Worm (Caenorhabditis elegans) whole organism, L4 larva: ENCODE data around the gene fbxb-83.

ENCODE experiments used
- F10B5.3 ChIP-seq: sonication (generic microtip); optimal IDR thresholded peaks from 2 replicates; lab custom pipeline; 2016; ENCODE audit warnings: mild to moderate bottlenecking, missing genetic modification characterization, missing compliant biosample characterization
- T26A8.4 ChIP-seq: fragments of 200-800 bp; sonication (Bioruptor generic); IDR thresholded peaks from 2 replicates; pipeline ENCODE4 v1.3.6; 2022; ENCODE audit warnings: missing genetic modification characterization, missing compliant biosample characterization
- Y48G9A.11 ChIP-seq: fragments of 200-800 bp; sonication (Bioruptor generic); IDR thresholded peaks from 2 replicates; pipeline ENCODE4 v1.3.6; 2022; ENCODE audit warnings: missing genetic modification reagents, missing genetic modification characterization, missing compliant biosample characterization
- Y75B8A.6 ChIP-seq: fragments of 200-800 bp; sonication (Bioruptor generic); IDR thresholded peaks from 2 replicates; pipeline ENCODE4 v1.3.6; 2022; ENCODE audit warnings: missing genetic modification reagents, missing genetic modification characterization, missing compliant biosample characterization
- aha-1 ChIP-seq: fragments of 150-350 bp; peaks from one replicate; lab custom pipeline; 2014; ENCODE audit warnings: missing biosample characterization, missing genetic modification characterization
- attf-4 ChIP-seq: sonication (generic microtip); optimal IDR thresholded peaks from 3 replicates; lab custom pipeline; 2017; ENCODE audit warnings: missing biosample characterization, missing genetic modification characterization
- ceh-32 ChIP-seq: sonication (generic microtip); optimal IDR thresholded peaks from 2 replicates; lab custom pipeline; 2016; ENCODE audit warnings: mild to moderate bottlenecking, missing genetic modification characterization, missing compliant biosample characterization; ENCODE audit not compliant: poor library complexity
- ceh-44 ChIP-seq: fragments of 200-800 bp; sonication (Bioruptor generic); IDR thresholded peaks from 2 replicates; pipeline ENCODE4 v1.3.6; 2022; ENCODE audit warnings: missing genetic modification reagents, missing genetic modification characterization, missing compliant biosample characterization
- cey-2 ChIP-seq: sonication (generic microtip); optimal IDR thresholded peaks from 3 replicates; lab custom pipeline; 2017; ENCODE audit warnings: missing genetic modification characterization, mild to moderate bottlenecking, missing compliant biosample characterization, antibody characterized with exemption, borderline replicate concordance; ENCODE audit not compliant: insufficient read depth
- daf-12 ChIP-seq: fragments of 150-350 bp; optimal IDR thresholded peaks from 2 replicates; lab custom pipeline; 2014; ENCODE audit warnings: missing biosample characterization, missing genetic modification reagents, missing genetic modification characterization
- daf-19 ChIP-seq: fragments of 200-800 bp; sonication (Bioruptor generic); conservative IDR thresholded peaks from 2 replicates; pipeline ENCODE4 v1.3.6; 2022; ENCODE audit warnings: missing genetic modification characterization, missing compliant biosample characterization
- daf-8 ChIP-seq: fragments of 200-800 bp; sonication (Bioruptor generic); IDR thresholded peaks from 2 replicates; pipeline ENCODE4 v1.3.6; 2022; ENCODE audit warnings: missing genetic modification characterization, missing compliant biosample characterization
- dmd-8 ChIP-seq: fragments of 200-800 bp; sonication (Bioruptor generic); IDR thresholded peaks from 2 replicates; pipeline ENCODE4 v1.3.6; 2022; ENCODE audit warnings: missing genetic modification characterization, missing compliant biosample characterization
- dmd-9 ChIP-seq: fragments of 200-800 bp; sonication (Bioruptor generic); IDR thresholded peaks from 2 replicates; pipeline ENCODE4 v1.3.6; 2022; ENCODE audit warnings: missing genetic modification reagents, missing genetic modification characterization, missing compliant biosample characterization
- egl-43 ChIP-seq: fragments of 200-800 bp; sonication (Bioruptor generic); IDR thresholded peaks from 2 replicates; pipeline ENCODE4 v1.3.6; 2022; ENCODE audit warnings: missing genetic modification reagents, missing genetic modification characterization, missing compliant biosample characterization
- fkh-10 ChIP-seq: fragments of 150-350 bp; optimal IDR thresholded peaks from 2 replicates; lab custom pipeline; 2014; ENCODE audit warnings: missing biosample characterization, missing genetic modification reagents, missing genetic modification characterization
- fos-1 ChIP-seq: fragments of 150-350 bp; optimal IDR thresholded peaks from 2 replicates; lab custom pipeline; 2014; ENCODE audit warnings: missing biosample characterization, missing genetic modification characterization
- hmg-1.1 ChIP-seq: fragments of 200-800 bp; sonication (Bioruptor generic); IDR thresholded peaks from 2 replicates; pipeline ENCODE4 v1.3.6; 2022; ENCODE audit warnings: missing genetic modification reagents, missing genetic modification characterization, missing compliant biosample characterization
- lin-13 ChIP-seq: fragments of 150-350 bp; optimal IDR thresholded peaks from 2 replicates; lab custom pipeline; 2014; ENCODE audit warnings: missing biosample characterization, missing genetic modification reagents, missing genetic modification characterization
- lin-38 ChIP-seq: fragments of 200-800 bp; sonication (Bioruptor generic); IDR thresholded peaks from 2 replicates; pipeline ENCODE4 v1.3.6; 2022; ENCODE audit warnings: missing genetic modification reagents, missing genetic modification characterization, missing compliant biosample characterization
- lin-39 ChIP-seq: fragments of 150-350 bp; optimal IDR thresholded peaks from 2 replicates; lab custom pipeline; 2014; ENCODE audit warnings: missing biosample characterization, missing genetic modification reagents, missing genetic modification characterization
- lsy-2 ChIP-seq, 2 experiments: fragments of 150-350 bp in 1 of 2; sonication (generic microtip) in 1 of 2; optimal IDR thresholded peaks; 2 replicates each; lab custom pipeline; 2014 to 2017; ENCODE audit warnings: missing biosample characterization in 2 of 2, missing genetic modification characterization in 2 of 2
- madf-5 ChIP-seq, 2 experiments: fragments of 200-800 bp; sonication (Bioruptor generic); IDR thresholded peaks; 2 replicates each; pipeline ENCODE4 v1.3.6; 2022; ENCODE audit warnings: missing compliant biosample characterization in 2 of 2, missing genetic modification characterization in 2 of 2
- mes-2 ChIP-seq: sonication (generic microtip); optimal IDR thresholded peaks from 2 replicates; lab custom pipeline; 2016; ENCODE audit warnings: missing genotype, mild to moderate bottlenecking, missing genetic modification characterization, missing compliant biosample characterization; ENCODE audit not compliant: poor library complexity, severe bottlenecking
- mxl-3 ChIP-seq: fragments of 200-800 bp; sonication (Bioruptor generic); optimal IDR thresholded peaks from 2 replicates; lab custom pipeline; 2018; ENCODE audit warnings: mild to moderate bottlenecking, missing genetic modification characterization, missing compliant biosample characterization
- nhr-102 ChIP-seq: sonication (generic microtip); optimal IDR thresholded peaks from 2 replicates; lab custom pipeline; 2016; ENCODE audit warnings: mild to moderate bottlenecking, missing genetic modification characterization, moderate library complexity, missing compliant biosample characterization
- nhr-25 ChIP-seq: sonication (generic microtip); optimal IDR thresholded peaks from 2 replicates; lab custom pipeline; 2017; ENCODE audit warnings: missing genetic modification characterization, mild to moderate bottlenecking, missing compliant biosample characterization, antibody characterized with exemption, moderate library complexity, borderline replicate concordance; ENCODE audit not compliant: insufficient read depth
- nhr-41 ChIP-seq: fragments of 200-800 bp; sonication (Bioruptor generic); IDR thresholded peaks from 2 replicates; pipeline ENCODE4 v1.3.6; 2022; ENCODE audit warnings: missing genetic modification reagents, missing genetic modification characterization, missing compliant biosample characterization
- nhr-48 ChIP-seq: sonication (generic microtip); optimal IDR thresholded peaks from 2 replicates; lab custom pipeline; 2016; ENCODE audit warnings: mild to moderate bottlenecking, missing genetic modification characterization, missing compliant biosample characterization
- nhr-6 ChIP-seq: fragments of 150-350 bp; optimal IDR thresholded peaks from 2 replicates; lab custom pipeline; 2014; ENCODE audit warnings: missing biosample characterization, missing genetic modification characterization
- php-3 ChIP-seq: fragments of 200-800 bp; sonication (Bioruptor generic); IDR thresholded peaks from 2 replicates; pipeline ENCODE4 v1.3.6; 2022; ENCODE audit warnings: missing genetic modification reagents, missing genetic modification characterization, missing compliant biosample characterization
- rbr-2 ChIP-seq: sonication (generic microtip); optimal IDR thresholded peaks from 2 replicates; lab custom pipeline; 2016; ENCODE audit warnings: missing genotype, missing genetic modification characterization, missing compliant biosample characterization
- set-16 ChIP-seq: fragments of 200-800 bp; sonication (Bioruptor generic); IDR thresholded peaks from 2 replicates; pipeline ENCODE4 v1.3.6; 2022; ENCODE audit warnings: missing genetic modification reagents, missing genetic modification characterization, missing compliant biosample characterization
- spr-3 ChIP-seq: fragments of 200-800 bp; sonication (Bioruptor generic); optimal IDR thresholded peaks from 2 replicates; lab custom pipeline; 2018; ENCODE audit warnings: mild to moderate bottlenecking, missing genetic modification characterization, missing compliant biosample characterization
- tra-1 ChIP-seq: fragments of 200-800 bp; sonication (Bioruptor generic); IDR thresholded peaks from 2 replicates; pipeline ENCODE4 v1.3.6; 2022; ENCODE audit warnings: missing genetic modification reagents, missing genetic modification characterization, missing compliant biosample characterization
- unc-130 ChIP-seq: sonication (generic microtip); optimal IDR thresholded peaks from 2 replicates; lab custom pipeline; 2016; ENCODE audit warnings: missing genetic modification reagents, missing genetic modification characterization, missing compliant biosample characterization
- unc-62 ChIP-seq, 3 experiments: fragments of 150-350 bp in 1 of 3; sonication (generic microtip); optimal IDR thresholded peaks in 2 of 3; peaks in 1 of 3; 1 replicate in 1 of 3; 2 replicates in 2 of 3; lab custom pipeline; 2014 to 2017; ENCODE audit warnings: missing biosample characterization in 3 of 3, missing genetic modification characterization in 3 of 3, missing genetic modification reagents in 3 of 3, missing genotype in 1 of 3
- zfp-3 ChIP-seq: fragments of 200-800 bp; sonication (Bioruptor generic); conservative IDR thresholded peaks from 2 replicates; pipeline ENCODE4 v1.3.6; 2022; ENCODE audit warnings: missing genetic modification reagents, missing genetic modification characterization, missing compliant biosample characterization
- zip-11 ChIP-seq: fragments of 200-800 bp; sonication (Bioruptor generic); IDR thresholded peaks from 2 replicates; pipeline ENCODE4 v1.3.6; 2022; ENCODE audit warnings: missing genetic modification characterization, missing compliant biosample characterization
- ztf-7 ChIP-seq: fragments of 150-350 bp; optimal IDR thresholded peaks from 2 replicates; lab custom pipeline; 2014; ENCODE audit warnings: missing biosample characterization, missing genetic modification characterization

The fbxb-83 gene

DNA sequence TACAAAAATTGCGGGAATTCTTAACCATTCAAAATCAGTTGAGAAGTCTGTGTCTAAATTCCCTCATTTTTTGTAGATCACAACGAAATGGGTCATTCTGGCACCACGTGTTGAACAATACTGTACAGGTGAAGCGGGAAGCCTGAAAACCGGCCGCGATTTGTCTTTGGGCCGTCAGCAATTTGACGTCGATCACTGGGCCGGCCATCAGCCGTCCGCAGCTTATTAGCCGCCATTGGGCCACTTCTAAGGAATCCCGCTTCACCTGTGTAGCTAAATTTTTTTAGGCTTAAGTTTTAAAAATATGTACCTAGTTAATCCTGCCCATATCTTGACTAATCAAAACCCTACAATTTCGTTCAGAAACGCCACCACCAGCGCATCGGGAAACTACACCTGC is 14.7 kb upstream of the fbxb-83 start:
- TF ChIP-seq ztf-7 (tag; lab: Kevin White, UChicago) (no peak), dmd-8 (GFP tag; lab: Robert Waterston, UW) (peak; percentile 10; the same call in 1 of the 2 replicates), daf-8 (0 out of 2 replicates have a peak, but pooled peaks have one; percentile 9), madf-5 (GFP tag; IDR thresholded peaks at IDR 0.05; lab: Robert Waterston, UW) (0 out of 4 replicates have a peak, but pooled peaks of 1 of the 2 experiments have one; percentile 35), nhr-48 (tag; lab: Kevin White, UChicago) (no peak), T26A8.4 (GFP tag; lab: Robert Waterston, UW) (no peak), aha-1 (tag; lab: Kevin White, UChicago) (peak; percentile 95), mes-2 (tag; lab: Kevin White, UChicago) (no peak), unc-62 (GFP tag; optimal IDR thresholded peaks at IDR 0.05 in 1 of 2; lab: Kevin White, UChicago) (peak in 1 of 2 experiments; percentile 75), unc-62 (tag; optimal IDR thresholded peaks at IDR 0.05; lab: Kevin White, UChicago) (no peak), fos-1 (tag; lab: Kevin White, UChicago) (no peak), rbr-2 (tag; lab: Kevin White, UChicago) (no peak), set-16 (GFP tag; lab: Robert Waterston, UW) (peak; percentile 26; the same call in 1 of the 2 replicates), egl-43 (GFP tag; lab: Robert Waterston, UW) (peak; percentile 40; the same call in 1 of the 2 replicates)
- TF ChIP-seq, all 104 proteins: peak for 7

DNA sequence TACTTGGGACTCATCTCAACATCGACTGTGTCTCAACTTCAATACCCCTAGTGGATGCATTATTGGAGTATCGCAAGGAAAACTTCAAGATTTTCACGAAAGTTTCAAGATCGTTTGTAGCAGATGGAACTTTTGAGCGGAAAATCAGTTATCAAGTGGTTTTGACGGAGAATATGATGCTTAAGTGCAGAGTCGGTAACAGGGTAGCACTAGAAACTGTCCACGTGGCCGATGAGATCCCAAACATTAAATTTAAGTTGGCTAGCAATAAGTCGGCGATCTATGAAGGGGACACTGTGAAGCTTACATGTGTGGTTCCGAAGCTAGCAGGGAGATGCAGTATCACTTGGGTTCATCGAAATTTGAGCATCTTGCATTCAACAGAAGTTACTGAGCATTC is 14.1 kb upstream of the fbxb-83 start:
- peak in 1 of 2 experiments; percentile 90 for TF ChIP-seq unc-62 (GFP tag; optimal IDR thresholded peaks at IDR 0.05 in 1 of 2; lab: Kevin White, UChicago)
- no peak for TF ChIP-seq unc-62 (tag; optimal IDR thresholded peaks at IDR 0.05; lab: Kevin White, UChicago)
- no peak for TF ChIP-seq fkh-10 (GFP tag; lab: Kevin White, UChicago)
- no peak for TF ChIP-seq ceh-44
- TF ChIP-seq, all 104 proteins: peak for 1

DNA sequence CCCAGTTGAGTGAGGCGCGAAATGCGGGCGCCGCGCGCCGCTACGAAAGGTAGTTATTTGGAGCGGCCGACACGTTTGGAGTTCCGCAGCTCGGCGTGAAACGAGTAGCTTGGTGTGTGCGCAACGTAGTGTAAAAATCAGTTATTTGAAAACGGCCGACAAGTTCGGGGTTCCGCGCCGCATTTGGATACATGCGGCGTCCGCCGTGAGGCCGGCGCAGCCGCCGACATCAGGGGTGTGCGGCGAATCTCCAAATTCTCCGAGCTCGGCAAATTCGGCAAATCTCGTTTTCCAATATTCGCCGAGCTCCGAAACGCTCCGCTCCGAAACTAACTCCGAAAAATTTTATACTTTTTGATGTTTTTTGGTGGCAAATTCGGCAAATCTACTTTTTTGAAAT is 13.0 kb upstream of the fbxb-83 start:
- TF ChIP-seq set-16 (GFP tag; lab: Robert Waterston, UW): peak; percentile 78
- TF ChIP-seq nhr-25 (tag; lab: Kevin White, UChicago): no peak
- TF ChIP-seq aha-1 (tag; lab: Kevin White, UChicago): peak; percentile 17

DNA sequence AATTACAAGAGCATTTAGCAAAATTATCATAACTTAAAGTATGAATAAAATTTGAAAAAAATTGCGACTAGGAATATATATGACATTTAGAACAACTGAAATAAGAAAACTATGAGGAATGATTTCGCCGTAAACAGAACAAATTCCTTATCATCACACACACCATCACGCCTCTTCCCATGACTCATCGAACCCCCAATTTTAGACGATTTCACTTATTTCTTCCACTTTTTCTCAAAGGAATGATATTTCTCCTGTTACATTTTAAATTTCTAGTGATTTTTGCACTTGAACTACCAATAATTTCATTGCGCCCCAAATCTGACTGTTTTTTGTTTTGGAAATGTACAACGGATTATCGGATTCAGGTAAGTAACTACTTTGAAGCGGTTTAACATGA is 11.6 kb upstream of the fbxb-83 start, which contains the start of the genes zig-13 and ver-1:
Gene zig-13 (minus strand): TSS at position 101 of the 400 bp plus-strand sequence.
Gene ver-1 (plus strand): TSS at position 180 of the 400 bp plus-strand sequence.
- no peak for TF ChIP-seq cey-2
- TF ChIP-seq ceh-32 (tag; lab: Kevin White, UChicago): no peak
- no peak for TF ChIP-seq hmg-1.1
- TF ChIP-seq nhr-48 (tag; lab: Kevin White, UChicago): no peak
- no peak for TF ChIP-seq egl-43 (GFP tag; lab: Robert Waterston, UW)
- no peak for TF ChIP-seq zip-11 (GFP tag; lab: Robert Waterston, UW)
- TF ChIP-seq lin-38 (GFP tag; lab: Robert Waterston, UW): no peak
- TF ChIP-seq Y75B8A.6 (GFP tag; lab: Robert Waterston, UW): no peak
- TF ChIP-seq rbr-2 (tag; lab: Kevin White, UChicago): no peak
- no peak for TF ChIP-seq nhr-102 (tag; lab: Kevin White, UChicago)
- no peak for TF ChIP-seq fos-1 (tag; lab: Kevin White, UChicago)
- no peak for TF ChIP-seq zfp-3 (GFP tag; lab: Robert Waterston, UW)
- no peak for TF ChIP-seq php-3 (GFP tag; lab: Robert Waterston, UW)
- TF ChIP-seq unc-130 (GFP tag; lab: Kevin White, UChicago): no peak
- TF ChIP-seq set-16 (GFP tag; lab: Robert Waterston, UW): no peak
- TF ChIP-seq spr-3 (GFP tag; lab: Kevin White, UChicago): no peak
- no peak for TF ChIP-seq daf-12 (tag; lab: Kevin White, UChicago)
- TF ChIP-seq lin-13 (GFP tag; lab: Kevin White, UChicago): no peak

DNA sequence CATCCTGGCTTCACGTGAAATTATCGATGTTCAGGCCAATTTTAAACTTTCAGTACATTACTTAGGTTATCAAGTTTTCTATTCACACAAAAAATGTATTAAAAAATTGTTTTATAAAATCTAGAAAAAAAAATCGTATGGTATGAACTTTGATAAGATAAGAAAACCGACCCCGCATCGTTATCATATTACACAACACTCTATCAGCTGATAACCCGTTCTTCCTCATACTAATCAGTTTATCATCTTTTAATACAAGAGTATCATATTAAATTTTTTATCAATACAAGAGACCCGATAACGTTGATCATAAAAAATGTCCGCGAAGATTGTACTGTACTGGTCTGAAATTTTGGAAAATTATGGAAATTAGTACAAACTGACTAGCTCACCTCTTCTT is 9.2 kb upstream of the fbxb-83 start:
- TF ChIP-seq lsy-2 (tag; optimal IDR thresholded peaks at IDR 0.05; lab: Kevin White, UChicago) (no peak), nhr-41 (GFP tag; lab: Robert Waterston, UW) (peak; percentile 100), lin-39 (tag; lab: Kevin White, UChicago) (no peak), daf-19 (GFP tag; lab: Robert Waterston, UW) (no peak), unc-62 (GFP tag; optimal IDR thresholded peaks at IDR 0.05 in 1 of 2; lab: Kevin White, UChicago) (no peak), unc-62 (tag; optimal IDR thresholded peaks at IDR 0.05; lab: Kevin White, UChicago) (no peak), F10B5.3 (tag; lab: Kevin White, UChicago) (no peak), attf-4 (tag; lab: Kevin White, UChicago) (no peak), Y48G9A.11 (GFP tag; lab: Robert Waterston, UW) (no peak), dmd-9 (GFP tag; lab: Robert Waterston, UW) (no peak), ceh-32 (tag; lab: Kevin White, UChicago) (no peak), mxl-3 (GFP tag; lab: Kevin White, UChicago) (no peak), php-3 (GFP tag; lab: Robert Waterston, UW) (peak; percentile 94), nhr-25 (tag; lab: Kevin White, UChicago) (no peak), tra-1 (GFP tag; lab: Robert Waterston, UW) (peak; percentile 91), nhr-6 (tag; lab: Kevin White, UChicago) (peak; percentile 83)
